Worm (Caenorhabditis elegans) whole organism, L4 larva: ENCODE results near the gene npr-7.

Experiments
- aly-2 ChIP-seq: sonication (generic microtip); optimal IDR thresholded peaks from 2 replicates; lab custom pipeline; 2018; ENCODE audit warnings: missing biosample characterization, missing genetic modification characterization
- ces-1 ChIP-seq: fragments of 150-350 bp; sonication (generic microtip); optimal IDR thresholded peaks from 4 replicates; lab custom pipeline; 2014; ENCODE audit warnings: missing biosample characterization, missing genetic modification reagents, missing genetic modification characterization
- mdl-1 ChIP-seq, 2 experiments: fragments of 150-350 bp in 1 of 2; sonication (generic microtip) in 1 of 2; optimal IDR thresholded peaks; 2 replicates each; lab custom pipeline; 2014 to 2017; ENCODE audit warnings: missing biosample characterization in 2 of 2, missing genetic modification characterization in 2 of 2
- nhr-42 ChIP-seq: fragments of 200-800 bp; sonication (Bioruptor generic); IDR thresholded peaks from 2 replicates; pipeline ENCODE4 v1.3.6; 2022; ENCODE audit warnings: missing genetic modification characterization, missing compliant biosample characterization
- nhr-76 ChIP-seq: fragments of 150-350 bp; optimal IDR thresholded peaks from 2 replicates; lab custom pipeline; 2014; ENCODE audit warnings: missing biosample characterization, missing genetic modification characterization
- snpc-4 ChIP-seq: fragments of 150-350 bp; optimal IDR thresholded peaks from 2 replicates; lab custom pipeline; 2014; ENCODE audit warnings: missing biosample characterization, missing genetic modification characterization

- no peak for TF ChIP-seq ces-1 (GFP tag; lab: Kevin White, UChicago)
- TF ChIP-seq nhr-76 (tag; lab: Kevin White, UChicago): no peak
- TF ChIP-seq aly-2: no peak
- no peak for TF ChIP-seq snpc-4 (tag; lab: Kevin White, UChicago)
- TF ChIP-seq nhr-42 (GFP tag; lab: Robert Waterston, UW): no peak
- TF ChIP-seq mdl-1 (tag; optimal IDR thresholded peaks at IDR 0.05; lab: Kevin White, UChicago): no peak
Observed at ce11 chrX:9298846-9299245, 20.1 kb downstream of the npr-7 start, which contains the start of gene B0416.2.
